Worm (Caenorhabditis elegans) whole organism, midembryonic: ENCODE data around the gene T07F10.5.

ENCODE experiments used
- T22C8.4 ChIP-seq: fragments of 200-800 bp; sonication (Bioruptor generic); IDR thresholded peaks from 2 replicates; pipeline ENCODE4 v1.3.6; 2022; ENCODE audit warnings: missing genetic modification characterization, missing compliant biosample characterization
- cog-1 ChIP-seq: sonication (generic microtip); optimal IDR thresholded peaks from 2 replicates; lab custom pipeline; 2016; ENCODE audit warnings: missing genetic modification characterization, missing compliant biosample characterization
- flt-1 ChIP-seq: fragments of 200-800 bp; sonication (Bioruptor generic); IDR thresholded peaks from 2 replicates; pipeline ENCODE4 v1.3.6; 2022; ENCODE audit warnings: missing genetic modification characterization, missing compliant biosample characterization
- med-1 ChIP-seq: sonication (generic microtip); optimal IDR thresholded peaks from 2 replicates; lab custom pipeline; 2017; ENCODE audit warnings: missing genetic modification characterization, mild to moderate bottlenecking, missing compliant biosample characterization, antibody characterized with exemption, missing genetic modification reagents; ENCODE audit not compliant: insufficient read depth
- ref-1 ChIP-seq: fragments of 200-800 bp; sonication (Bioruptor generic); conservative IDR thresholded peaks from 2 replicates; pipeline ENCODE4 v1.3.6; 2022; ENCODE audit warnings: missing genetic modification reagents, missing genetic modification characterization, missing compliant biosample characterization
- ztf-23 ChIP-seq: fragments of 200-800 bp; sonication (Bioruptor generic); IDR thresholded peaks from 2 replicates; pipeline ENCODE4 v1.3.6; 2022; ENCODE audit warnings: missing genetic modification reagents, missing genetic modification characterization, missing compliant biosample characterization
- ztf-29 ChIP-seq: fragments of 200-800 bp; sonication (Bioruptor generic); IDR thresholded peaks from 2 replicates; pipeline ENCODE4 v1.3.6; 2022; ENCODE audit warnings: missing genetic modification reagents, missing genetic modification characterization, missing compliant biosample characterization

DNA sequence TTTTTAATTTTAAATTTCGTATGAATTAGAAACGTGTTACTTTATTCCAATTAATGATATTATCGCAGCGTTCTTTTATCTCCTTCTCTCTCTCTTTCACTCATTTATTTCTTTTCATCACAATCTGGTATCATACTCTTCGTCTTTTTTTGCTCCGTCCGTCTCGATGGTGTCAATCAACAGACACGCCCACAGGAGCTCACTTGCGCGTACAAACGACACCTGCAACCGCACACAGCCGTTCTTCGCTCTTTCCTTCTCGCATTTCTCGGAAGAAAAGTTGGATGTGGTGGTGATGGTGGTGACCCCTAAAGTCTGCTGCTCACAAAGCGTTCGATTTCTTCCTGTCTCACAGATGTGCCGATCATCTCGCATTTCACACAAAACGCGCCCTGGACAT, 42.9 kb downstream of the T07F10.5 start:
- TF ChIP-seq cog-1 (no peak), flt-1 (no peak), ztf-23 (no peak), ref-1 (GFP tag; lab: Robert Waterston, UW) (no peak), med-1 (GFP tag; lab: Kevin White, UChicago) (no peak), T22C8.4 (no peak), ztf-29 (GFP tag; lab: Robert Waterston, UW) (no peak)
